Worm (Caenorhabditis elegans) whole organism, young adult: ENCODE measurements around the gene set-19.

Experiments
- F22D6.2 ChIP-seq: sonication (generic microtip); optimal IDR thresholded peaks from 2 replicates; lab custom pipeline; 2016; ENCODE audit warnings: mild to moderate bottlenecking, missing genetic modification characterization, missing compliant biosample characterization
- F23B12.7 ChIP-seq: sonication (generic microtip); optimal IDR thresholded peaks from 2 replicates; lab custom pipeline; 2017; ENCODE audit warnings: missing genetic modification characterization, mild to moderate bottlenecking, missing compliant biosample characterization, antibody characterized with exemption, moderate library complexity; ENCODE audit not compliant: insufficient read depth
- cebp-1 ChIP-seq, 2 experiments: fragments of 200-800 bp in 1 of 2; sonication (Bioruptor generic) in 1 of 2; sonication (generic microtip) in 1 of 2; IDR thresholded peaks in 1 of 2; optimal IDR thresholded peaks in 1 of 2; 2 replicates each; pipeline versions ENCODE4 v1.3.6 to Lab custom; 2017 to 2022; ENCODE audit warnings: missing compliant biosample characterization in 2 of 2, missing genetic modification characterization in 2 of 2, mild to moderate bottlenecking in 1 of 2, missing genetic modification reagents in 1 of 2, moderate library complexity in 1 of 2
- cebp-2 ChIP-seq: fragments of 200-800 bp; sonication (Bioruptor generic); IDR thresholded peaks from 2 replicates; pipeline ENCODE4 v1.3.6; 2022; ENCODE audit warnings: missing genetic modification characterization, missing compliant biosample characterization
- ceh-27 ChIP-seq: fragments of 200-800 bp; sonication (Bioruptor generic); optimal IDR thresholded peaks from 2 replicates; lab custom pipeline; 2018; ENCODE audit warnings: mild to moderate bottlenecking, missing genetic modification characterization, moderate library complexity, missing compliant biosample characterization
- chd-7 ChIP-seq: sonication (generic microtip); optimal IDR thresholded peaks from 2 replicates; lab custom pipeline; 2016; ENCODE audit warnings: mild to moderate bottlenecking, missing genetic modification characterization, moderate library complexity, missing compliant biosample characterization
- dpl-1 ChIP-seq: fragments of 150-350 bp; optimal IDR thresholded peaks from 2 replicates; lab custom pipeline; 2014; ENCODE audit warnings: missing biosample characterization, missing genetic modification reagents, missing genetic modification characterization
- egl-18 ChIP-seq: fragments of 200-800 bp; sonication (Bioruptor generic); IDR thresholded peaks from 2 replicates; pipeline ENCODE4 v1.3.6; 2022; ENCODE audit warnings: missing genetic modification reagents, missing genetic modification characterization, missing compliant biosample characterization
- gei-17 ChIP-seq: fragments of 200-800 bp; sonication (Bioruptor generic); optimal IDR thresholded peaks from 2 replicates; lab custom pipeline; 2018; ENCODE audit warnings: mild to moderate bottlenecking, missing genetic modification characterization, missing compliant biosample characterization
- hsf-1 ChIP-seq: fragments of 200-800 bp; sonication (Bioruptor generic); IDR thresholded peaks from 2 replicates; pipeline ENCODE4 v1.3.6; 2022; ENCODE audit warnings: missing genetic modification reagents, missing genetic modification characterization, missing compliant biosample characterization
- let-526 ChIP-seq: fragments of 200-800 bp; sonication (Bioruptor generic); IDR thresholded peaks from 2 replicates; pipeline ENCODE4 v1.3.6; 2022; ENCODE audit warnings: missing genetic modification reagents, missing genetic modification characterization, missing compliant biosample characterization
- madf-10 ChIP-seq: sonication (generic microtip); optimal IDR thresholded peaks from 2 replicates; lab custom pipeline; 2016; ENCODE audit warnings: mild to moderate bottlenecking, missing genetic modification characterization, missing compliant biosample characterization
- madf-8 ChIP-seq: fragments of 200-800 bp; sonication (Bioruptor generic); conservative IDR thresholded peaks from 2 replicates; pipeline ENCODE4 v1.3.6; 2022; ENCODE audit warnings: missing genetic modification reagents, missing genetic modification characterization, missing compliant biosample characterization
- snpc-3.4 ChIP-seq: sonication (generic microtip); optimal IDR thresholded peaks from 2 replicates; lab custom pipeline; 2017; ENCODE audit warnings: missing genetic modification characterization, mild to moderate bottlenecking, missing compliant biosample characterization, antibody characterized with exemption, moderate library complexity, missing genotype, missing genetic modification reagents

DNA sequence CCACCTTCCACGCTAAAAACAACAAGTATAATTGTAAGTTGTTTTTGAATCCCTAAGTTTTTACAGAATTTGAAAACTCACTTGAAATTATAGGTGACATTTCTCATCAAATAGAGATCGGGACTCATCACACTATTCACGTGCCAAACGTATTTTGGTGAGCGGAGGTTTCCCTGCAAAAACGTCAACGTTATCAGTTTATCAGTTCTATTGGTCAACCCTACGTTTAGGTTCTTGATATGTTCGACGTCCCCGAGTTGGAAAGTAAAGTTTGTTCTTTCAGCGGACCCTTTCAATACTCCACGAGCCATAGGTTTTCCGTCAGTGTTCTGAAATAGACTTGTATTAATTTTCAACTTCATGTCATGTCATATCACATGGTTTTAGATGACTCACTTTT, 15.4 kb upstream of the set-19 start:
- TF ChIP-seq dpl-1 (GFP tag; lab: Kevin White, UChicago) (no peak), snpc-3.4 (tag; lab: Kevin White, UChicago) (no peak), F22D6.2 (tag; lab: Kevin White, UChicago) (no peak), madf-10 (tag; lab: Kevin White, UChicago) (no peak), F23B12.7 (tag; lab: Kevin White, UChicago) (no peak), cebp-1 (GFP tag; IDR thresholded peaks at IDR 0.05; lab: Robert Waterston, UW) (no peak), cebp-1 (tag; optimal IDR thresholded peaks at IDR 0.05; lab: Kevin White, UChicago) (no peak), cebp-2 (GFP tag; lab: Robert Waterston, UW) (no peak), gei-17 (no peak), hsf-1 (no peak), madf-8 (no peak), egl-18 (GFP tag; lab: Robert Waterston, UW) (no peak), ceh-27 (GFP tag; lab: Kevin White, UChicago) (no peak), let-526 (GFP tag; lab: Robert Waterston, UW) (no peak), chd-7 (tag; lab: Kevin White, UChicago) (no peak)
